Worm (Caenorhabditis elegans) whole organism, L4 larva: Measurements from ENCODE around the gene ztf-29.

Source experiments
- ZK337.2 ChIP-seq: fragments of 200-800 bp; sonication (Bioruptor generic); IDR thresholded peaks from 2 replicates; pipeline ENCODE4 v1.3.6; 2022; ENCODE audit warnings: missing genetic modification reagents, missing genetic modification characterization, missing compliant biosample characterization
- ceh-28 ChIP-seq: fragments of 150-350 bp; optimal IDR thresholded peaks from 2 replicates; lab custom pipeline; 2014; ENCODE audit warnings: missing biosample characterization, missing genetic modification reagents, missing genetic modification characterization
- ceh-44 ChIP-seq: fragments of 200-800 bp; sonication (Bioruptor generic); IDR thresholded peaks from 2 replicates; pipeline ENCODE4 v1.3.6; 2022; ENCODE audit warnings: missing genetic modification reagents, missing genetic modification characterization, missing compliant biosample characterization
- ces-1 ChIP-seq: fragments of 150-350 bp; sonication (generic microtip); optimal IDR thresholded peaks from 4 replicates; lab custom pipeline; 2014; ENCODE audit warnings: missing biosample characterization, missing genetic modification reagents, missing genetic modification characterization
- daf-16 ChIP-seq, 3 experiments: sonication (generic microtip); optimal IDR thresholded peaks; 2 replicates each; lab custom pipeline; 2016 to 2017; ENCODE audit warnings: missing genetic modification characterization in 3 of 3, missing genetic modification reagents in 3 of 3, mild to moderate bottlenecking in 2 of 3, missing compliant biosample characterization in 2 of 3, missing biosample characterization in 1 of 3, moderate library complexity in 1 of 3
- dmd-8 ChIP-seq: fragments of 200-800 bp; sonication (Bioruptor generic); IDR thresholded peaks from 2 replicates; pipeline ENCODE4 v1.3.6; 2022; ENCODE audit warnings: missing genetic modification characterization, missing compliant biosample characterization
- duxl-1 ChIP-seq: sonication (generic microtip); optimal IDR thresholded peaks from 2 replicates; lab custom pipeline; 2016; ENCODE audit warnings: mild to moderate bottlenecking, missing genetic modification characterization, moderate library complexity, missing compliant biosample characterization; ENCODE audit not compliant: poor library complexity
- lin-13 ChIP-seq: fragments of 150-350 bp; optimal IDR thresholded peaks from 2 replicates; lab custom pipeline; 2014; ENCODE audit warnings: missing biosample characterization, missing genetic modification reagents, missing genetic modification characterization
- lin-15B ChIP-seq: fragments of 150-350 bp; sonication (generic microtip); optimal IDR thresholded peaks from 3 replicates; lab custom pipeline; 2014; ENCODE audit warnings: missing biosample characterization, missing genetic modification characterization
- lin-39 ChIP-seq: fragments of 150-350 bp; optimal IDR thresholded peaks from 2 replicates; lab custom pipeline; 2014; ENCODE audit warnings: missing biosample characterization, missing genetic modification reagents, missing genetic modification characterization
- nhr-11 ChIP-seq: fragments of 150-350 bp; optimal IDR thresholded peaks from 2 replicates; lab custom pipeline; 2014; ENCODE audit warnings: missing biosample characterization, missing genetic modification characterization
- spr-1 ChIP-seq: sonication (generic microtip); optimal IDR thresholded peaks from 2 replicates; lab custom pipeline; 2016; ENCODE audit warnings: mild to moderate bottlenecking, missing genetic modification characterization, missing compliant biosample characterization
- unc-62 ChIP-seq, 3 experiments: fragments of 150-350 bp in 1 of 3; sonication (generic microtip); optimal IDR thresholded peaks in 2 of 3; peaks in 1 of 3; 1 replicate in 1 of 3; 2 replicates in 2 of 3; lab custom pipeline; 2014 to 2017; ENCODE audit warnings: missing biosample characterization in 3 of 3, missing genetic modification characterization in 3 of 3, missing genetic modification reagents in 3 of 3, missing genotype in 1 of 3

ce11 chrIII:11579380-11579779 lies 18.4 kb downstream of the ztf-29 start:
- TF ChIP-seq ZK337.2 (GFP tag; lab: Robert Waterston, UW) = no peak
- TF ChIP-seq ces-1 = no peak
- TF ChIP-seq spr-1 (tag; lab: Kevin White, UChicago) = no peak
- TF ChIP-seq ceh-28 (tag; lab: Kevin White, UChicago) = no peak
- no peak for TF ChIP-seq ceh-44 (GFP tag; lab: Robert Waterston, UW)
- TF ChIP-seq lin-15B (tag; lab: Kevin White, UChicago) = no peak
- no peak for TF ChIP-seq duxl-1
- no peak for TF ChIP-seq daf-16 (GFP tag; optimal IDR thresholded peaks at IDR 0.05; lab: Kevin White, UChicago)
- TF ChIP-seq daf-16 (tag; optimal IDR thresholded peaks at IDR 0.05; lab: Kevin White, UChicago) = no peak
- TF ChIP-seq unc-62 (GFP tag; optimal IDR thresholded peaks at IDR 0.05 in 1 of 2; lab: Kevin White, UChicago) = no peak
- TF ChIP-seq unc-62 (tag; optimal IDR thresholded peaks at IDR 0.05; lab: Kevin White, UChicago) = no peak
- TF ChIP-seq lin-13 (GFP tag; lab: Kevin White, UChicago) = no peak
- TF ChIP-seq dmd-8 (GFP tag; lab: Robert Waterston, UW) = no peak
- TF ChIP-seq lin-39 (tag; lab: Kevin White, UChicago) = no peak
- TF ChIP-seq nhr-11 (tag; lab: Kevin White, UChicago) = no peak
